Worm (Caenorhabditis elegans) whole organism, L1 larva: ENCODE results near the gene C54H2.4.

Experiments
- C04F5.9 ChIP-seq: sonication (generic microtip); optimal IDR thresholded peaks from 2 replicates; lab custom pipeline; 2016; ENCODE audit warnings: missing genetic modification characterization, missing compliant biosample characterization
- C16A3.4 ChIP-seq: fragments of 150-350 bp; optimal IDR thresholded peaks from 2 replicates; lab custom pipeline; 2014; ENCODE audit warnings: missing biosample characterization, missing genetic modification characterization
- C34B4.2 ChIP-seq: sonication (generic microtip); optimal IDR thresholded peaks from 2 replicates; lab custom pipeline; 2017; ENCODE audit warnings: mild to moderate bottlenecking, missing genetic modification characterization, missing compliant biosample characterization
- F16B12.6 ChIP-seq: fragments of 150-350 bp; optimal IDR thresholded peaks from 2 replicates; lab custom pipeline; 2014; ENCODE audit warnings: missing biosample characterization, missing genetic modification characterization
- alr-1 ChIP-seq: fragments of 200-800 bp; sonication (Bioruptor generic); optimal IDR thresholded peaks from 2 replicates; lab custom pipeline; 2018; ENCODE audit warnings: borderline replicate concordance, mild to moderate bottlenecking, missing genetic modification characterization, missing compliant biosample characterization
- ama-1 ChIP-seq: fragments of 150-350 bp; optimal IDR thresholded peaks from 2 replicates; lab custom pipeline; 2014
- ceh-63 ChIP-seq: fragments of 200-800 bp; sonication (Bioruptor generic); optimal IDR thresholded peaks from 2 replicates; lab custom pipeline; 2018; ENCODE audit warnings: mild to moderate bottlenecking, missing genetic modification characterization, missing compliant biosample characterization
- ceh-8 ChIP-seq: fragments of 200-800 bp; sonication (Bioruptor generic); optimal IDR thresholded peaks from 2 replicates; lab custom pipeline; 2018; ENCODE audit warnings: mild to moderate bottlenecking, missing genetic modification characterization, moderate library complexity, missing compliant biosample characterization
- ceh-88 ChIP-seq: fragments of 200-800 bp; sonication (Bioruptor generic); IDR thresholded peaks from 2 replicates; pipeline ENCODE4 v1.3.6; 2022; ENCODE audit warnings: missing genetic modification characterization, missing compliant biosample characterization
- dsc-1 ChIP-seq: sonication (generic microtip); optimal IDR thresholded peaks from 2 replicates; lab custom pipeline; 2016; ENCODE audit warnings: mild to moderate bottlenecking, missing genetic modification characterization, missing compliant biosample characterization
- efl-3 ChIP-seq: fragments of 200-800 bp; sonication (Bioruptor generic); optimal IDR thresholded peaks from 2 replicates; lab custom pipeline; 2018; ENCODE audit warnings: mild to moderate bottlenecking, missing genetic modification characterization, missing compliant biosample characterization
- egl-13 ChIP-seq: sonication (generic microtip); optimal IDR thresholded peaks from 2 replicates; lab custom pipeline; 2016; ENCODE audit warnings: missing genotype, missing genetic modification reagents, missing genetic modification characterization, missing compliant biosample characterization
- egl-27 ChIP-seq, 2 experiments: fragments of 150-350 bp in 1 of 2; sonication (generic microtip); optimal IDR thresholded peaks; 3 replicates each; lab custom pipeline; 2017 to 2018; ENCODE audit warnings: missing biosample characterization in 2 of 2, missing genetic modification characterization in 2 of 2, missing genetic modification reagents in 2 of 2
- elt-2 ChIP-seq: sonication (generic microtip); optimal IDR thresholded peaks from 2 replicates; lab custom pipeline; 2016; ENCODE audit warnings: missing genetic modification characterization, mild to moderate bottlenecking, inconsistent platforms, missing compliant biosample characterization, missing genetic modification reagents
- fkh-4 ChIP-seq: sonication (generic microtip); optimal IDR thresholded peaks from 2 replicates; lab custom pipeline; 2016; ENCODE audit warnings: missing compliant biosample characterization, missing genetic modification characterization, borderline replicate concordance
- fkh-8 ChIP-seq: sonication (generic microtip); optimal IDR thresholded peaks from 2 replicates; lab custom pipeline; 2016; ENCODE audit warnings: mild to moderate bottlenecking, missing genetic modification characterization, missing compliant biosample characterization
- fos-1 ChIP-seq: fragments of 150-350 bp; optimal IDR thresholded peaks from 2 replicates; lab custom pipeline; 2014; ENCODE audit warnings: missing biosample characterization, missing genetic modification characterization
- grh-1 ChIP-seq: fragments of 200-800 bp; sonication (Bioruptor generic); IDR thresholded peaks from 2 replicates; pipeline ENCODE4 v1.3.6; 2022; ENCODE audit warnings: missing genetic modification reagents, missing genetic modification characterization, missing compliant biosample characterization
- hlh-4 ChIP-seq: sonication (generic microtip); optimal IDR thresholded peaks from 2 replicates; lab custom pipeline; 2016; ENCODE audit warnings: mild to moderate bottlenecking, missing genetic modification characterization, missing compliant biosample characterization
- hpl-2 ChIP-seq: fragments of 150-350 bp; optimal IDR thresholded peaks from 2 replicates; lab custom pipeline; 2014; ENCODE audit warnings: missing biosample characterization, missing genetic modification reagents, missing genetic modification characterization
- irx-1 ChIP-seq: sonication (generic microtip); optimal IDR thresholded peaks from 2 replicates; lab custom pipeline; 2016; ENCODE audit warnings: missing genetic modification characterization, missing compliant biosample characterization
- isw-1 ChIP-seq: fragments of 200-800 bp; sonication (Bioruptor generic); IDR thresholded peaks from 2 replicates; pipeline ENCODE4 v1.3.6; 2022; ENCODE audit warnings: missing genetic modification characterization, missing compliant biosample characterization
- jun-1 ChIP-seq: fragments of 150-350 bp; optimal IDR thresholded peaks from 2 replicates; lab custom pipeline; 2014; ENCODE audit warnings: missing biosample characterization, missing genetic modification reagents, missing genetic modification characterization
- lin-14 ChIP-seq: fragments of 200-800 bp; sonication (Bioruptor generic); optimal IDR thresholded peaks from 2 replicates; lab custom pipeline; 2018; ENCODE audit warnings: mild to moderate bottlenecking, missing genetic modification characterization, moderate library complexity, missing compliant biosample characterization
- lin-15B ChIP-seq: fragments of 150-350 bp; sonication (generic microtip); optimal IDR thresholded peaks from 3 replicates; lab custom pipeline; 2014; ENCODE audit warnings: missing biosample characterization, missing genetic modification characterization
- lin-35 ChIP-seq, 2 experiments: fragments of 150-350 bp; optimal IDR thresholded peaks; 2 replicates each; lab custom pipeline; 2014; ENCODE audit warnings: missing biosample characterization in 2 of 2, missing genetic modification characterization in 2 of 2, missing genetic modification reagents in 2 of 2
- lin-39 ChIP-seq: fragments of 150-350 bp; optimal IDR thresholded peaks from 2 replicates; lab custom pipeline; 2014; ENCODE audit warnings: missing biosample characterization, missing genetic modification reagents, missing genetic modification characterization
- lir-3 ChIP-seq: sonication (generic microtip); optimal IDR thresholded peaks from 2 replicates; lab custom pipeline; 2016; ENCODE audit warnings: mild to moderate bottlenecking, missing genetic modification characterization, moderate library complexity, missing compliant biosample characterization; ENCODE audit not compliant: poor library complexity
- lsy-2 ChIP-seq, 2 experiments: fragments of 150-350 bp; optimal IDR thresholded peaks; 2 replicates each; lab custom pipeline; 2014; ENCODE audit warnings: missing biosample characterization in 2 of 2, missing genetic modification characterization in 2 of 2
- nhr-11 ChIP-seq: fragments of 150-350 bp; optimal IDR thresholded peaks from 2 replicates; lab custom pipeline; 2014; ENCODE audit warnings: missing biosample characterization, missing genetic modification characterization
- nhr-20 ChIP-seq: sonication (generic microtip); optimal IDR thresholded peaks from 2 replicates; lab custom pipeline; 2016; ENCODE audit warnings: mild to moderate bottlenecking, missing genetic modification characterization, missing compliant biosample characterization
- nhr-47 ChIP-seq: sonication (generic microtip); optimal IDR thresholded peaks from 2 replicates; lab custom pipeline; 2016; ENCODE audit warnings: mild to moderate bottlenecking, missing genetic modification characterization, moderate library complexity, missing compliant biosample characterization
- nhr-76 ChIP-seq: sonication (generic microtip); optimal IDR thresholded peaks from 2 replicates; lab custom pipeline; 2017; ENCODE audit warnings: missing biosample characterization, missing genetic modification characterization
- nhr-77 ChIP-seq: fragments of 150-350 bp; optimal IDR thresholded peaks from 2 replicates; lab custom pipeline; 2014; ENCODE audit warnings: missing biosample characterization, missing genetic modification characterization
- nhr-85 ChIP-seq: sonication (generic microtip); peaks from one replicate; lab custom pipeline; 2016; ENCODE audit warnings: missing genetic modification characterization, inconsistent platforms, missing compliant biosample characterization
- nhr-90 ChIP-seq: sonication (generic microtip); optimal IDR thresholded peaks from 2 replicates; lab custom pipeline; 2016; ENCODE audit warnings: mild to moderate bottlenecking, missing genetic modification characterization, missing compliant biosample characterization; ENCODE audit not compliant: poor library complexity
- pag-3 ChIP-seq: sonication (generic microtip); optimal IDR thresholded peaks from 2 replicates; lab custom pipeline; 2017; ENCODE audit warnings: missing genetic modification characterization, mild to moderate bottlenecking, missing compliant biosample characterization, antibody characterized with exemption, borderline replicate concordance; ENCODE audit not compliant: insufficient read depth
- pax-3 ChIP-seq: fragments of 200-800 bp; sonication (Bioruptor generic); optimal IDR thresholded peaks from 2 replicates; lab custom pipeline; 2018; ENCODE audit warnings: mild to moderate bottlenecking, missing genetic modification characterization, moderate library complexity, missing compliant biosample characterization
- rnt-1 ChIP-seq: sonication (generic microtip); optimal IDR thresholded peaks from 2 replicates; lab custom pipeline; 2016; ENCODE audit warnings: mild to moderate bottlenecking, missing genetic modification characterization, moderate library complexity, missing compliant biosample characterization
- skn-1 ChIP-seq: fragments of 150-350 bp; optimal IDR thresholded peaks from 2 replicates; lab custom pipeline; 2014; ENCODE audit warnings: missing biosample characterization, missing genetic modification characterization
- snpc-4 ChIP-seq: fragments of 150-350 bp; optimal IDR thresholded peaks from 2 replicates; lab custom pipeline; 2014; ENCODE audit warnings: missing biosample characterization, missing genetic modification characterization
- sox-4 ChIP-seq: sonication (generic microtip); optimal IDR thresholded peaks from 2 replicates; lab custom pipeline; 2016; ENCODE audit warnings: missing genetic modification characterization, missing compliant biosample characterization
- swsn-7 ChIP-seq: sonication (generic microtip); optimal IDR thresholded peaks from 2 replicates; lab custom pipeline; 2016; ENCODE audit warnings: missing genetic modification characterization, missing compliant biosample characterization
- tbx-2 ChIP-seq: sonication (generic microtip); optimal IDR thresholded peaks from 2 replicates; lab custom pipeline; 2016; ENCODE audit warnings: missing genetic modification characterization, missing compliant biosample characterization
- tlp-1 ChIP-seq: fragments of 150-350 bp; optimal IDR thresholded peaks from 2 replicates; lab custom pipeline; 2014; ENCODE audit warnings: missing biosample characterization, missing genetic modification characterization
- unc-30 ChIP-seq: sonication (generic microtip); optimal IDR thresholded peaks from 2 replicates; lab custom pipeline; 2017; ENCODE audit warnings: missing biosample characterization, missing genetic modification characterization
- unc-62 ChIP-seq: fragments of 150-350 bp; optimal IDR thresholded peaks from 2 replicates; lab custom pipeline; 2014; ENCODE audit warnings: missing biosample characterization, missing genetic modification reagents, missing genetic modification characterization
- unc-98 ChIP-seq: fragments of 200-800 bp; sonication (Bioruptor generic); IDR thresholded peaks from 2 replicates; pipeline ENCODE4 v1.3.6; 2022; ENCODE audit warnings: missing genetic modification characterization, missing compliant biosample characterization
- vab-15 ChIP-seq: sonication (generic microtip); optimal IDR thresholded peaks from 2 replicates; lab custom pipeline; 2017; ENCODE audit warnings: missing genotype, mild to moderate bottlenecking, missing genetic modification characterization, missing compliant biosample characterization
- xbp-1 ChIP-seq: sonication (generic microtip); optimal IDR thresholded peaks from 2 replicates; lab custom pipeline; 2016; ENCODE audit warnings: missing genetic modification characterization, missing compliant biosample characterization
- zag-1 ChIP-seq: fragments of 150-350 bp; optimal IDR thresholded peaks from 2 replicates; lab custom pipeline; 2014; ENCODE audit warnings: missing biosample characterization, missing genetic modification characterization
- zip-4 ChIP-seq: fragments of 200-800 bp; sonication (Bioruptor generic); optimal IDR thresholded peaks from 2 replicates; lab custom pipeline; 2018; ENCODE audit warnings: mild to moderate bottlenecking, missing genetic modification characterization, moderate library complexity, missing compliant biosample characterization
- ztf-4 ChIP-seq: fragments of 150-350 bp; optimal IDR thresholded peaks from 2 replicates; lab custom pipeline; 2014; ENCODE audit warnings: missing biosample characterization, missing genetic modification characterization

The C54H2.4 gene

DNA sequence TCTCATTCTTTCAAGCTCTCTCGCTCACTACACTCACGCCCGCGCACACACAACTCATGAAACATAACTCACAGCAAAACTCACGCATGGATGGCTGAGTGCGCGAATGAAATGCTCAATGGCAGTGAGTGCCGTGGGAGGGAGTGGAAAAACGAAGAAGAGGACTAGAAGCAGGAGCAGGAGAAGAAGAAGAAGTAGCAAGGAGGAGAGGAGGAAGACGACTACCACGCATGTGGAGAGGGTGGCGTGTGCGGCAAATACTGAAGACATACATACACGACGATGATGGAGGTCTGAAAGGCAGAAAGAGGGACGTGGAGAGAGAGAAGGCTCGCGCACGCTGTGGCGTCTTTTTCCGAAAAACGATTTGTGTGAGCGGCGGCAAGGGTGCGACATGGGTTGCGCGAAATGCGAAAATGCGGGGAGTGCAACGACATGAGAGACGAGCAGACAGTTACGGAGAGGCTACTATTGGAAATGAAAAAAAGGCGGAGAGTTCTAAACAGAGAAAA, 41.5 kb downstream of the C54H2.4 start:
- TF ChIP-seq lir-3 (tag; lab: Kevin White, UChicago): peak; percentile 27
- TF ChIP-seq nhr-76 (tag; lab: Kevin White, UChicago): no peak
- TF ChIP-seq skn-1: no peak
- TF ChIP-seq isw-1 (GFP tag; lab: Robert Waterston, UW): no peak; the same call in none of the 2 replicates
- no peak for TF ChIP-seq ceh-8 (GFP tag; lab: Kevin White, UChicago)
- no peak for TF ChIP-seq nhr-90 (tag; lab: Kevin White, UChicago)
- no peak for TF ChIP-seq alr-1 (tag; lab: Kevin White, UChicago)
- TF ChIP-seq tbx-2 (tag; lab: Kevin White, UChicago): peak; percentile 79
- TF ChIP-seq rnt-1 (tag; lab: Kevin White, UChicago): no peak
- no peak for TF ChIP-seq lin-39 (tag; lab: Kevin White, UChicago)
- no peak for TF ChIP-seq unc-98 (GFP tag; lab: Robert Waterston, UW)
- TF ChIP-seq ztf-4 (tag; lab: Kevin White, UChicago): peak; percentile 44
- no peak for TF ChIP-seq zag-1 (tag; lab: Kevin White, UChicago)
- peak; percentile 74 for TF ChIP-seq dsc-1 (tag; lab: Kevin White, UChicago)
- TF ChIP-seq unc-62 (GFP tag; lab: Kevin White, UChicago): no peak
- TF ChIP-seq nhr-85 (tag; lab: Kevin White, UChicago): no peak
- no peak for TF ChIP-seq grh-1 (GFP tag; lab: Robert Waterston, UW)
- TF ChIP-seq fos-1: peak; percentile 35
- no peak for TF ChIP-seq hlh-4 (tag; lab: Kevin White, UChicago)
- peak; percentile 15 for TF ChIP-seq zip-4 (GFP tag; lab: Kevin White, UChicago)
- peak in 1 of 2 experiments; percentile 61 for TF ChIP-seq egl-27 (tag; optimal IDR thresholded peaks at IDR 0.05; lab: Kevin White, UChicago)
- TF ChIP-seq jun-1 (tag; lab: Kevin White, UChicago): peak; percentile 54
- TF ChIP-seq ceh-63 (GFP tag; lab: Kevin White, UChicago): no peak
- no peak for TF ChIP-seq C04F5.9 (tag; lab: Kevin White, UChicago)
- no peak for TF ChIP-seq snpc-4 (tag; lab: Kevin White, UChicago)
- peak in 1 of 2 experiments; percentile 61 for TF ChIP-seq lsy-2 (tag; optimal IDR thresholded peaks at IDR 0.05; lab: Kevin White, UChicago)
- TF ChIP-seq elt-2 (tag; lab: Kevin White, UChicago): no peak
- peak; percentile 27 for TF ChIP-seq C16A3.4 (tag; lab: Kevin White, UChicago)
- no peak for TF ChIP-seq fkh-4
- no peak for TF ChIP-seq hpl-2 (GFP tag; lab: Kevin White, UChicago)
- no peak for TF ChIP-seq vab-15 (tag; lab: Kevin White, UChicago)
- TF ChIP-seq xbp-1: peak; percentile 54
- peak; percentile 76 for TF ChIP-seq swsn-7 (tag; lab: Kevin White, UChicago)
- TF ChIP-seq efl-3 (GFP tag; lab: Kevin White, UChicago): no peak
- TF ChIP-seq lin-15B (tag; lab: Kevin White, UChicago): no peak
- no peak for TF ChIP-seq unc-30 (tag; lab: Kevin White, UChicago)
- peak; percentile 54 for TF ChIP-seq sox-4
- no peak for TF ChIP-seq ama-1 (lab: Kevin White, UChicago)
- TF ChIP-seq C34B4.2 (tag; lab: Kevin White, UChicago): no peak
- TF ChIP-seq lin-14 (GFP tag; lab: Kevin White, UChicago): peak; percentile 92
- TF ChIP-seq pax-3 (tag; lab: Kevin White, UChicago): peak; percentile 51
- peak; percentile 13 for TF ChIP-seq nhr-77
- TF ChIP-seq egl-13 (tag; lab: Kevin White, UChicago): peak; percentile 79
- no peak for TF ChIP-seq ceh-88 (GFP tag; lab: Robert Waterston, UW)
- TF ChIP-seq tlp-1 (tag; lab: Kevin White, UChicago): no peak
- TF ChIP-seq nhr-47 (tag; lab: Kevin White, UChicago): peak; percentile 80
- TF ChIP-seq fkh-8 (tag; lab: Kevin White, UChicago): peak; percentile 91
- no peak for TF ChIP-seq nhr-11 (tag; lab: Kevin White, UChicago)
- peak; percentile 26 for TF ChIP-seq irx-1
- no peak for TF ChIP-seq pag-3 (tag; lab: Kevin White, UChicago)
- TF ChIP-seq nhr-20 (tag; lab: Kevin White, UChicago): peak; percentile 48
- TF ChIP-seq lin-35 (GFP tag; optimal IDR thresholded peaks at IDR 0.05; lab: Kevin White, UChicago): no peak
- peak; percentile 18 for TF ChIP-seq F16B12.6 (tag; lab: Kevin White, UChicago)
